Worm (Caenorhabditis elegans): ENCODE data around the gene T26E4.10.

T26E4.10 gene

ce11 chrV:15793270-15793669, 4.7 kb downstream of the T26E4.10 start, which contains the start of gene T26E4.7:
Gene T26E4.7 (plus strand): TSS chrV:15793570.
- TF ChIP-seq ama-1 (optimal IDR thresholded peaks at IDR 0.05) (no peak), nhr-10 (tag; optimal IDR thresholded peaks at IDR 0.05) (no peak), F13H6.1 (tag; optimal IDR thresholded peaks at IDR 0.05) (no peak)

ce11 chrV:15792409-15792808, 5.6 kb downstream of the T26E4.10 start, which contains the start of gene T26E4.4:
Gene T26E4.4 (minus strand): TSS chrV:15792509.
- TF ChIP-seq aly-2 (tag; optimal IDR thresholded peaks at IDR 0.05) = no peak
- no peak for TF ChIP-seq Y55F3AM.14 (GFP tag; optimal IDR thresholded peaks at IDR 0.05)
- no peak for TF ChIP-seq skn-1 (tag; optimal IDR thresholded peaks at IDR 0.05)
- no peak for TF ChIP-seq peb-1 (tag; optimal IDR thresholded peaks at IDR 0.05)
- no peak for TF ChIP-seq ceh-82 (tag; optimal IDR thresholded peaks at IDR 0.05)

- TF ChIP-seq sma-3 (GFP tag; optimal IDR thresholded peaks at IDR 0.05) (no peak), nhr-25 (tag; optimal IDR thresholded peaks at IDR 0.05) (no peak), skn-1 (tag; optimal IDR thresholded peaks at IDR 0.05) (no peak)
Measured at ce11 chrV:15782494-15782893, 15.5 kb downstream of the T26E4.10 start, which contains the start of gene T26E4.3. Gene T26E4.3 (plus strand): TSS chrV:15782794.

- TF ChIP-seq egl-27 (tag; optimal IDR thresholded peaks at IDR 0.05) (no peak), nhr-129 (tag; optimal IDR thresholded peaks at IDR 0.05) (no peak), lin-11 (tag; optimal IDR thresholded peaks at IDR 0.05) (no peak), nhr-10 (tag; optimal IDR thresholded peaks at IDR 0.05) (no peak), dmd-4 (tag; optimal IDR thresholded peaks at IDR 0.05) (no peak), Y55F3AM.14 (GFP tag; optimal IDR thresholded peaks at IDR 0.05) (no peak)
Measured at ce11 chrV:15781086-15781485, 16.9 kb downstream of the T26E4.10 start, which contains the start of gene T26E4.2. Gene T26E4.2 (plus strand): TSS chrV:15781386.

ce11 chrV:15779128-15779729, 18.8 kb downstream of the T26E4.10 start, which contains the start of the genes nhr-285 and irld-52:
Gene nhr-285 (minus strand): TSS chrV:15779228.
Gene irld-52 (plus strand): TSS chrV:15779679.
- TF ChIP-seq dmd-4 (tag; optimal IDR thresholded peaks at IDR 0.05) (no peak), nhr-11 (tag; optimal IDR thresholded peaks at IDR 0.05) (no peak), ztf-4 (tag; optimal IDR thresholded peaks at IDR 0.05) (no peak), lin-13 (GFP tag; optimal IDR thresholded peaks at IDR 0.05) (no peak), elt-1 (tag; optimal IDR thresholded peaks at IDR 0.05) (no peak), lin-11 (tag; optimal IDR thresholded peaks at IDR 0.05) (no peak), mbf-1 (tag; optimal IDR thresholded peaks at IDR 0.05) (no peak), fos-1 (tag; optimal IDR thresholded peaks at IDR 0.05) (no peak), nhr-12 (tag; optimal IDR thresholded peaks at IDR 0.05) (no peak), unc-39 (tag; optimal IDR thresholded peaks at IDR 0.05) (no peak), ztf-11 (tag; optimal IDR thresholded peaks at IDR 0.05) (no peak), nhr-21 (tag; optimal IDR thresholded peaks at IDR 0.05) (no peak), peb-1 (tag; optimal IDR thresholded peaks at IDR 0.05) (no peak), nhr-25 (tag; optimal IDR thresholded peaks at IDR 0.05) (no peak)

ce11 chrV:15776651-15777050, 21.4 kb downstream of the T26E4.10 start, which contains the start of gene nhr-283:
Gene nhr-283 (minus strand): TSS chrV:15776751.
- TF ChIP-seq blmp-1 (tag; optimal IDR thresholded peaks at IDR 0.05; ENCODE audit: insufficient read depth) (no peak), skn-1 (tag; optimal IDR thresholded peaks at IDR 0.05) (no peak), R02D3.7 (tag; optimal IDR thresholded peaks at IDR 0.05) (no peak), peb-1 (tag; optimal IDR thresholded peaks at IDR 0.05) (no peak), nhr-237 (tag; optimal IDR thresholded peaks at IDR 0.05) (no peak), F13H6.1 (tag; optimal IDR thresholded peaks at IDR 0.05) (no peak), sma-3 (GFP tag; optimal IDR thresholded peaks at IDR 0.05) (no peak), nhr-11 (tag; optimal IDR thresholded peaks at IDR 0.05) (no peak)

ce11 chrV:15773941-15774340, 24.1 kb downstream of the T26E4.10 start:
- TF ChIP-seq ztf-11 (tag; optimal IDR thresholded peaks at IDR 0.05) (no peak), mdl-1 (tag; optimal IDR thresholded peaks at IDR 0.05) (peak in 1 of 2 experiments; percentile 1), sma-9 (GFP tag; optimal IDR thresholded peaks at IDR 0.05) (peak; percentile 29), sma-9 (tag; optimal IDR thresholded peaks at IDR 0.05) (no peak), dmd-4 (tag; optimal IDR thresholded peaks at IDR 0.05) (no peak)

Data from whole organism, L2 larva.